In the genomic region with DNA sequence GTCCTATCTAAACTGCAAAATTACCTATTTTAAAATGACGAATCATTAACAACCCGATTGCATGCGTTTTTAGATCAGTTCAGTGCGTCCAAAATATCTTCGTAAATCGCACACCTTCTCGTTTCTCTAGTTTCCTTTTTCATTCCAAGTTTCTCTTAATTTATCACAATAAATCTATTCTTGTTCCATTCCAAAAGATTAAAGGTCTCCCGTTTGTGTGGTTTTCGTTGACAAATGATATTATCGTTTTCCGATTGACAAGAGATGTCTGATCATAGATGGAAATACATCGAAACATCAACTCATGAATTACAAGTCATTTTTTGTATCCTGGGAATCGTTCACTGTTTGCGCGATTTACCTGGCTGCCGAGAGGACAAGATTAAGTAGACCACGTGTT, we compare ENCODE assay signal across 4 worm cellular contexts.
A peak's percentile ranks its signal among the peaks of the same experiment; 100 is the strongest.
TF ChIP-seq lines count a peak whose summit lies in the region.

No protein-coding gene starts in this region.

TF ChIP-seq in whole organism, L1 larva, 84 proteins besides CTCF, POLR2A, EP300 and RAD21 (continues in another document):
- TF ChIP-seq snu-23 (GFP tag; optimal IDR thresholded peaks at IDR 0.05; lab: Kevin White, UChicago) (peak; percentile 11), rnt-1 (tag; optimal IDR thresholded peaks at IDR 0.05; lab: Kevin White, UChicago) (no peak), ceh-63 (GFP tag; optimal IDR thresholded peaks at IDR 0.05; lab: Kevin White, UChicago) (no peak), F16B12.6 (tag; optimal IDR thresholded peaks at IDR 0.05; lab: Kevin White, UChicago) (no peak), blmp-1 (tag; optimal IDR thresholded peaks at IDR 0.05; lab: Kevin White, UChicago) (peak; percentile 81), C04F5.9 (tag; optimal IDR thresholded peaks at IDR 0.05; lab: Kevin White, UChicago) (no peak), jun-1 (tag; optimal IDR thresholded peaks at IDR 0.05; lab: Kevin White, UChicago) (no peak), nhr-20 (tag; optimal IDR thresholded peaks at IDR 0.05; lab: Kevin White, UChicago) (peak; percentile 21), unc-130 (tag; optimal IDR thresholded peaks at IDR 0.05; lab: Kevin White, UChicago) (no peak), unc-62 (GFP tag; optimal IDR thresholded peaks at IDR 0.05; lab: Kevin White, UChicago) (no peak), lin-14 (GFP tag; optimal IDR thresholded peaks at IDR 0.05; lab: Kevin White, UChicago) (peak; percentile 47), nhr-77 (tag; optimal IDR thresholded peaks at IDR 0.05; lab: Kevin White, UChicago) (no peak), hlh-4 (tag; optimal IDR thresholded peaks at IDR 0.05; lab: Kevin White, UChicago) (no peak), nhr-84 (tag; optimal IDR thresholded peaks at IDR 0.05; lab: Kevin White, UChicago) (no peak), aha-1 (tag; optimal IDR thresholded peaks at IDR 0.05; lab: Kevin White, UChicago) (no peak), elt-2 (tag; optimal IDR thresholded peaks at IDR 0.05; lab: Kevin White, UChicago) (no peak), nhr-19 (GFP tag; conservative IDR thresholded peaks at IDR 0.05; lab: Robert Waterston, UW) (peak; percentile 26; the same call in 1 of the 2 replicates), C34B4.2 (tag; optimal IDR thresholded peaks at IDR 0.05; lab: Kevin White, UChicago) (no peak), hpl-2 (GFP tag; optimal IDR thresholded peaks at IDR 0.05; lab: Kevin White, UChicago) (no peak), nhr-71 (tag; optimal IDR thresholded peaks at IDR 0.05; lab: Kevin White, UChicago) (peak; percentile 19), tlp-1 (tag; optimal IDR thresholded peaks at IDR 0.05; lab: Kevin White, UChicago) (no peak), tbx-2 (tag; optimal IDR thresholded peaks at IDR 0.05; lab: Kevin White, UChicago) (peak; percentile 18), xbp-1 (tag; optimal IDR thresholded peaks at IDR 0.05; lab: Kevin White, UChicago) (no peak)

TF ChIP-seq in whole organism, L2 larva, 48 proteins besides CTCF, POLR2A, EP300 and RAD21:
- TF ChIP-seq sma-9 (GFP tag; optimal IDR thresholded peaks at IDR 0.05; lab: Kevin White, UChicago) (peak; percentile 32), sma-9 (tag; optimal IDR thresholded peaks at IDR 0.05; lab: Kevin White, UChicago) (no peak), sem-4 (tag; optimal IDR thresholded peaks at IDR 0.05; lab: Kevin White, UChicago) (no peak), unc-62 (GFP tag; optimal IDR thresholded peaks at IDR 0.05; lab: Kevin White, UChicago) (no peak), fos-1 (tag; optimal IDR thresholded peaks at IDR 0.05; lab: Kevin White, UChicago) (no peak), nhr-21 (tag; optimal IDR thresholded peaks at IDR 0.05; lab: Kevin White, UChicago) (peak; percentile 42)

TF ChIP-seq in whole organism, L3 larva, 47 proteins besides CTCF, POLR2A, EP300 and RAD21:
- peak; percentile 26 for TF ChIP-seq nhr-23 (tag; optimal IDR thresholded peaks at IDR 0.05; lab: Kevin White, UChicago)
- no peak for TF ChIP-seq tbx-2 (tag; optimal IDR thresholded peaks at IDR 0.05; lab: Kevin White, UChicago)

TF ChIP-seq in whole organism, L4 larva, 104 proteins besides CTCF, POLR2A, EP300 and RAD21:
- TF ChIP-seq nhr-28 (tag; optimal IDR thresholded peaks at IDR 0.05; lab: Kevin White, UChicago) (peak; percentile 69), mep-1 (tag; optimal IDR thresholded peaks at IDR 0.05; lab: Kevin White, UChicago) (no peak), mxl-3 (GFP tag; optimal IDR thresholded peaks at IDR 0.05; lab: Kevin White, UChicago) (peak; percentile 20), unc-39 (tag; optimal IDR thresholded peaks at IDR 0.05; lab: Kevin White, UChicago) (no peak), daf-16 (GFP tag; optimal IDR thresholded peaks at IDR 0.05; lab: Kevin White, UChicago) (no peak), daf-16 (tag; optimal IDR thresholded peaks at IDR 0.05; lab: Kevin White, UChicago) (peak; percentile 5), hlh-11 (tag; optimal IDR thresholded peaks at IDR 0.05; lab: Kevin White, UChicago) (peak; percentile 7)
